Fruit fly (Drosophila melanogaster) whole organism, embryonic: Measurements from ENCODE around the gene Kr-h2.
A peak's percentile ranks its signal among the peaks of the same experiment; 100 is the strongest.

Experiments
- Aef1 ChIP-seq: fragments of 200-800 bp; sonication (Bioruptor generic); IDR thresholded peaks from 3 replicates; pipeline ENCODE4 v1.3.6; 2022; ENCODE audit warnings: missing biosample characterization, missing genetic modification characterization
- Atf6 ChIP-seq: fragments of 200-800 bp; sonication (Bioruptor generic); IDR thresholded peaks from 2 replicates; pipeline ENCODE4 v1.3.6; 2022; ENCODE audit warnings: missing biosample characterization, missing genetic modification characterization
- BEAF-32 ChIP-seq: fragments of 200-800 bp; sonication (Bioruptor generic); optimal IDR thresholded peaks from 3 replicates; lab custom pipeline; 2017; ENCODE audit warnings: missing biosample characterization, missing genetic modification characterization, mild to moderate bottlenecking, moderate library complexity, missing genetic modification reagents
- C15 ChIP-seq: fragments of 200-800 bp; sonication (Bioruptor generic); IDR thresholded peaks from 3 replicates; pipeline ENCODE4 v1.3.6; 2022; ENCODE audit warnings: missing biosample characterization, missing genetic modification characterization
- CG10209 ChIP-seq: fragments of 200-800 bp; sonication (Bioruptor generic); optimal IDR thresholded peaks from 3 replicates; lab custom pipeline; 2017; ENCODE audit warnings: missing biosample characterization, mild to moderate bottlenecking, missing genetic modification characterization, missing genetic modification reagents
- CG10979 ChIP-seq: fragments of 200-800 bp; sonication (Bioruptor generic); optimal IDR thresholded peaks from 2 replicates; lab custom pipeline; 2018; ENCODE audit warnings: missing biosample characterization, mild to moderate bottlenecking, missing genetic modification characterization, moderate library complexity
- CG11247 ChIP-seq: fragments of 200-800 bp; sonication (Bioruptor generic); IDR thresholded peaks from 2 replicates; pipeline ENCODE4 v1.3.6; 2022; ENCODE audit warnings: missing biosample characterization, missing genetic modification characterization
- CG13287 ChIP-seq: fragments of 200-800 bp; sonication (Bioruptor generic); IDR thresholded peaks from 2 replicates; pipeline ENCODE4 v1.3.6; 2022; ENCODE audit warnings: missing biosample characterization, missing genetic modification characterization; ENCODE audit not compliant: partially characterized antibody
- CG13894 ChIP-seq: fragments of 200-800 bp; sonication (Bioruptor generic); optimal IDR thresholded peaks from 3 replicates; lab custom pipeline; 2018; ENCODE audit warnings: missing biosample characterization, mild to moderate bottlenecking, missing genetic modification characterization, moderate library complexity
- CG1603 ChIP-seq: fragments of 200-800 bp; sonication (Bioruptor generic); optimal IDR thresholded peaks from 2 replicates; lab custom pipeline; 2019; ENCODE audit warnings: missing biosample characterization, mild to moderate bottlenecking, missing genetic modification characterization, moderate library complexity
- CG17385 ChIP-seq: fragments of 200-800 bp; sonication (Bioruptor generic); optimal IDR thresholded peaks from 3 replicates; lab custom pipeline; 2018; ENCODE audit warnings: missing biosample characterization, mild to moderate bottlenecking, missing genetic modification characterization
- CG2678 ChIP-seq: fragments of 200-800 bp; sonication (Bioruptor generic); optimal IDR thresholded peaks from 3 replicates; lab custom pipeline; 2019; ENCODE audit warnings: missing biosample characterization, mild to moderate bottlenecking, missing genetic modification characterization, moderate library complexity
- CG3726 ChIP-seq: fragments of 200-800 bp; sonication (Bioruptor generic); IDR thresholded peaks from 3 replicates; pipeline ENCODE4, ENCODE4 v1.3.6; 2022; ENCODE audit warnings: missing biosample characterization, missing genetic modification characterization
- CG4617 ChIP-seq: fragments of 200-800 bp; sonication (Bioruptor generic); optimal IDR thresholded peaks from 3 replicates; lab custom pipeline; 2016; ENCODE audit warnings: missing biosample characterization, missing genetic modification characterization, borderline replicate concordance
- CG4854 ChIP-seq: fragments of 200-800 bp; sonication (Bioruptor generic); optimal IDR thresholded peaks from 2 replicates; lab custom pipeline; 2016; ENCODE audit warnings: missing biosample characterization, missing genetic modification characterization, inconsistent platforms
- CG6254 ChIP-seq: fragments of 200-800 bp; sonication (Bioruptor generic); optimal IDR thresholded peaks from 3 replicates; lab custom pipeline; 2017; ENCODE audit warnings: mild to moderate bottlenecking, missing biosample characterization, missing genetic modification reagents, missing genetic modification characterization
- CG6689 ChIP-seq: fragments of 200-800 bp; sonication (Bioruptor generic); IDR thresholded peaks from 2 replicates; pipeline ENCODE4 v1.3.6; 2022; ENCODE audit warnings: missing biosample characterization, missing genetic modification characterization
- CG6854 ChIP-seq: fragments of 200-800 bp; sonication (Bioruptor generic); optimal IDR thresholded peaks from 3 replicates; lab custom pipeline; 2017; ENCODE audit warnings: missing biosample characterization, mild to moderate bottlenecking, missing genetic modification characterization
- CG7786 ChIP-seq: fragments of 200-800 bp; sonication (Bioruptor generic); optimal IDR thresholded peaks from 2 replicates; lab custom pipeline; 2016; ENCODE audit warnings: missing biosample characterization, missing genetic modification characterization
- D ChIP-seq, 2 experiments: fragments of 200-800 bp in 1 of 2; fragments of >200 bp in 1 of 2; sonication (Bioruptor generic) in 1 of 2; optimal IDR thresholded peaks; 2 replicates in 1 of 2; 3 replicates in 1 of 2; lab custom pipeline; 2017; ENCODE audit warnings: mild to moderate bottlenecking in 1 of 2, missing biosample characterization in 1 of 2, missing genetic modification characterization in 1 of 2, missing genetic modification reagents in 1 of 2
- D19A ChIP-seq: fragments of 200-800 bp; optimal IDR thresholded peaks from 3 replicates; lab custom pipeline; 2019; ENCODE audit warnings: missing biosample characterization, mild to moderate bottlenecking, missing genetic modification characterization, moderate library complexity
- MESR4 ChIP-seq: fragments of 200-800 bp; sonication (Bioruptor generic); optimal IDR thresholded peaks from 2 replicates; lab custom pipeline; 2018; ENCODE audit warnings: missing biosample characterization, mild to moderate bottlenecking, missing genetic modification characterization, moderate library complexity
- Max ChIP-seq: fragments of 200-800 bp; sonication (Bioruptor generic); optimal IDR thresholded peaks from 2 replicates; lab custom pipeline; 2016; ENCODE audit warnings: missing biosample characterization, mild to moderate bottlenecking, missing genetic modification characterization
- Med ChIP-seq: fragments of 200-800 bp; sonication (Bioruptor generic); peaks from one replicate; lab custom pipeline; 2016; ENCODE audit warnings: missing biosample characterization, missing genetic modification characterization, mild to moderate bottlenecking, inconsistent platforms, moderate library complexity
- Oli ChIP-seq: fragments of 200-800 bp; sonication (Bioruptor generic); optimal IDR thresholded peaks from 2 replicates; lab custom pipeline; 2018; ENCODE audit warnings: missing biosample characterization, mild to moderate bottlenecking, missing genetic modification characterization, moderate library complexity
- Ravus ChIP-seq: fragments of 200-800 bp; sonication (Bioruptor generic); IDR thresholded peaks from 2 replicates; pipeline ENCODE4 v1.3.6; 2022; ENCODE audit warnings: missing biosample characterization, missing genetic modification characterization
- TFAM ChIP-seq: fragments of 200-800 bp; sonication (Bioruptor generic); optimal IDR thresholded peaks from 2 replicates; lab custom pipeline; 2017; ENCODE audit warnings: missing biosample characterization, missing genetic modification characterization, inconsistent platforms
- Taf1 ChIP-seq: fragments of 200-800 bp; sonication (Bioruptor generic); IDR thresholded peaks from 2 replicates; pipeline ENCODE4 v1.3.6; 2022; ENCODE audit warnings: missing biosample characterization, missing genetic modification characterization
- Trl ChIP-seq, 3 experiments: fragments of >200 bp in 2 of 3; fragments of 200-800 bp in 1 of 3; sonication (Bioruptor generic) in 1 of 3; optimal IDR thresholded peaks; 2 replicates in 1 of 3; 3 replicates in 2 of 3; lab custom pipeline; 2016 to 2017; ENCODE audit warnings: missing biosample characterization in 1 of 3, missing genetic modification characterization in 1 of 3
- Xbp1 ChIP-seq: fragments of 200-800 bp; sonication (Bioruptor generic); optimal IDR thresholded peaks from 3 replicates; lab custom pipeline; 2016; ENCODE audit warnings: missing biosample characterization, mild to moderate bottlenecking, missing genetic modification characterization
- aop ChIP-seq: fragments of 200-800 bp; sonication (Bioruptor generic); IDR thresholded peaks from 2 replicates; pipeline ENCODE4 v1.3.6; 2022; ENCODE audit warnings: missing biosample characterization, missing genetic modification characterization
- chinmo ChIP-seq: fragments of 200-800 bp; sonication (Bioruptor generic); IDR thresholded peaks from 4 replicates; pipeline ENCODE4 v1.3.6; 2022; ENCODE audit warnings: missing biosample characterization, missing genetic modification characterization; ENCODE audit not compliant: partially characterized antibody
- cwo ChIP-seq: fragments of 200-800 bp; sonication (Bioruptor generic); optimal IDR thresholded peaks from 3 replicates; lab custom pipeline; 2017; ENCODE audit warnings: missing biosample characterization, missing genetic modification characterization, mild to moderate bottlenecking, moderate library complexity, missing genetic modification reagents
- dimm ChIP-seq: fragments of 200-800 bp; sonication (Bioruptor generic); IDR thresholded peaks from 2 replicates; pipeline ENCODE4 v1.3.6; 2022; ENCODE audit warnings: missing biosample characterization, missing genetic modification characterization
- dysf ChIP-seq: fragments of 200-800 bp; sonication (Bioruptor generic); IDR thresholded peaks from 3 replicates; pipeline ENCODE4 v1.3.6; 2022; ENCODE audit warnings: missing biosample characterization, missing genetic modification characterization
- fd102C ChIP-seq: fragments of 200-800 bp; sonication (Bioruptor generic); optimal IDR thresholded peaks from 2 replicates; lab custom pipeline; 2018; ENCODE audit warnings: missing biosample characterization, mild to moderate bottlenecking, missing genetic modification characterization, moderate library complexity
- ftz-f1 ChIP-seq: fragments of 200-800 bp; sonication (Bioruptor generic); optimal IDR thresholded peaks from 2 replicates; lab custom pipeline; 2016; ENCODE audit warnings: missing biosample characterization, missing genetic modification characterization
- ind ChIP-seq: fragments of 200-800 bp; sonication (Bioruptor generic); optimal IDR thresholded peaks from 3 replicates; lab custom pipeline; 2016; ENCODE audit warnings: missing biosample characterization, missing genetic modification characterization
- lilli ChIP-seq: fragments of 200-800 bp; sonication (Bioruptor generic); optimal IDR thresholded peaks from 3 replicates; lab custom pipeline; 2016; ENCODE audit warnings: missing biosample characterization, missing genetic modification characterization
- oc ChIP-seq: fragments of 200-800 bp; sonication (Bioruptor generic); optimal IDR thresholded peaks from 2 replicates; lab custom pipeline; 2018; ENCODE audit warnings: missing biosample characterization, mild to moderate bottlenecking, missing genetic modification characterization, moderate library complexity
- odd ChIP-seq: fragments of 200-800 bp; sonication (Bioruptor generic); optimal IDR thresholded peaks from 2 replicates; lab custom pipeline; 2017; ENCODE audit warnings: missing biosample characterization, mild to moderate bottlenecking, missing genetic modification characterization
- pum ChIP-seq: fragments of 200-800 bp; sonication (Bioruptor generic); optimal IDR thresholded peaks from 2 replicates; lab custom pipeline; 2016; ENCODE audit warnings: missing biosample characterization, missing genetic modification characterization
- repo ChIP-seq: fragments of 200-800 bp; sonication (Bioruptor generic); optimal IDR thresholded peaks from 2 replicates; lab custom pipeline; 2016; ENCODE audit warnings: missing biosample characterization, missing genetic modification characterization
- rib ChIP-seq: fragments of 200-800 bp; sonication (Bioruptor generic); IDR thresholded peaks from 2 replicates; pipeline ENCODE4 v1.3.6; 2022; ENCODE audit warnings: missing biosample characterization, missing genetic modification characterization
- scrt ChIP-seq: fragments of 200-800 bp; sonication (Bioruptor generic); optimal IDR thresholded peaks from 2 replicates; lab custom pipeline; 2018; ENCODE audit warnings: missing biosample characterization, mild to moderate bottlenecking, missing genetic modification characterization, moderate library complexity
- stwl ChIP-seq: fragments of 200-800 bp; sonication (Bioruptor generic); optimal IDR thresholded peaks from 3 replicates; lab custom pipeline; 2018; ENCODE audit warnings: missing biosample characterization, mild to moderate bottlenecking, missing genetic modification characterization, moderate library complexity
- tgo ChIP-seq: fragments of 200-800 bp; sonication (Bioruptor generic); IDR thresholded peaks from 3 replicates; pipeline ENCODE4 v1.3.6; 2022; ENCODE audit warnings: missing biosample characterization, missing genetic modification characterization
- ttk ChIP-seq: fragments of 200-800 bp; sonication (Bioruptor generic); IDR thresholded peaks from 2 replicates; pipeline ENCODE4 v2.1.2; 2022; ENCODE audit warnings: missing biosample characterization, missing genetic modification characterization
- yki ChIP-seq: fragments of >200 bp; optimal IDR thresholded peaks from 3 replicates; lab custom pipeline; 2018
- zfh1 ChIP-seq: fragments of 200-800 bp; sonication (Bioruptor generic); IDR thresholded peaks from 3 replicates; pipeline ENCODE4 v1.3.6; 2022; ENCODE audit warnings: missing biosample characterization, missing genetic modification characterization

Kr-h2 gene

dm6 chr2L:6085733-6086317 lies 15.0 kb downstream of the Kr-h2 start (continued):
- TF ChIP-seq Atf6 (GFP tag; lab: Robert Waterston, UW) (peak; percentile 13; the same call in 1 of the 2 replicates), aop (GFP tag; lab: Robert Waterston, UW) (no peak), CG3726 (GFP tag; lab: Robert Waterston, UW) (no peak), TFAM (GFP tag; lab: Kevin White, UChicago) (no peak), Max (GFP tag; lab: Kevin White, UChicago) (no peak), CG6254 (GFP tag; lab: Kevin White, UChicago) (no peak), CG17385 (GFP tag; lab: Kevin White, UChicago) (no peak), D19A (tag; lab: Kevin White, UChicago) (no peak), odd (GFP tag; lab: Kevin White, UChicago) (no peak), CG11247 (no peak), CG1603 (tag; lab: Kevin White, UChicago) (no peak), Med (GFP tag; lab: Kevin White, UChicago) (no peak), zfh1 (GFP tag; lab: Robert Waterston, UW) (no peak), Xbp1 (GFP tag; lab: Kevin White, UChicago) (no peak), D (optimal IDR thresholded peaks at IDR 0.05; lab: Kevin White, UChicago) (no peak), D (GFP tag; optimal IDR thresholded peaks at IDR 0.05; lab: Kevin White, UChicago) (no peak), dysf (no peak), CG13894 (tag; lab: Kevin White, UChicago) (peak; percentile 96), cwo (GFP tag; lab: Kevin White, UChicago) (peak; percentile 60), Taf1 (no peak; the same call in 1 of the 2 replicates), ftz-f1 (GFP tag; lab: Kevin White, UChicago) (peak; percentile 10), stwl (no peak), Oli (tag; lab: Kevin White, UChicago) (no peak), dimm (GFP tag; lab: Robert Waterston, UW) (no peak), MESR4 (GFP tag; lab: Kevin White, UChicago) (no peak), CG10979 (tag; lab: Kevin White, UChicago) (no peak), CG10209 (GFP tag; lab: Kevin White, UChicago) (no peak), ttk (GFP tag; lab: Robert Waterston, UW) (no peak), chinmo (GFP tag; lab: Robert Waterston, UW) (peak; percentile 90; the same call in 3 of the 4 replicates), repo (GFP tag; lab: Kevin White, UChicago) (no peak), tgo (no peak), CG4854 (GFP tag; lab: Kevin White, UChicago) (no peak), CG2678 (tag; lab: Kevin White, UChicago) (no peak), Aef1 (no peak), rib (GFP tag; lab: Robert Waterston, UW) (peak; percentile 98), CG6854 (GFP tag; lab: Kevin White, UChicago) (no peak), Trl (optimal IDR thresholded peaks at IDR 0.05; lab: Kevin White, UChicago) (no peak), Trl (GFP tag; optimal IDR thresholded peaks at IDR 0.05; lab: Kevin White, UChicago) (no peak), Ravus (no peak), C15 (GFP tag; lab: Robert Waterston, UW) (no peak), yki (no peak), fd102C (GFP tag; lab: Kevin White, UChicago) (no peak), CG4617 (no peak), scrt (peak; percentile 58), oc (no peak), CG6689 (GFP tag; lab: Robert Waterston, UW) (no peak), pum (GFP tag; lab: Kevin White, UChicago) (no peak), CG13287 (GFP tag; lab: Robert Waterston, UW) (peak; percentile 42; the same call in 1 of the 2 replicates), CG7786 (GFP tag; lab: Kevin White, UChicago) (no peak), BEAF-32 (GFP tag; lab: Kevin White, UChicago) (no peak), lilli (no peak), ind (no peak)
